Worm (Caenorhabditis elegans) whole organism, young adult: ENCODE measurements around the gene nmy-3.

Source experiments
- C17E4.6 ChIP-seq: fragments of 200-800 bp; sonication (Bioruptor generic); IDR thresholded peaks from 2 replicates; pipeline ENCODE4 v1.3.6; 2022; ENCODE audit warnings: missing genetic modification reagents, missing genetic modification characterization, missing compliant biosample characterization
- F33H1.4 ChIP-seq: fragments of 200-800 bp; sonication (Bioruptor generic); IDR thresholded peaks from 2 replicates; pipeline ENCODE4 v1.3.6; 2022; ENCODE audit warnings: missing genetic modification reagents, missing genetic modification characterization, missing compliant biosample characterization
- K12H6.12 ChIP-seq: fragments of 200-800 bp; sonication (Bioruptor generic); optimal IDR thresholded peaks from 2 replicates; lab custom pipeline; 2018; ENCODE audit warnings: mild to moderate bottlenecking, missing genetic modification characterization, missing compliant biosample characterization
- T07F8.4 ChIP-seq: sonication (generic microtip); optimal IDR thresholded peaks from 2 replicates; lab custom pipeline; 2016; ENCODE audit warnings: mild to moderate bottlenecking, missing genetic modification characterization, moderate library complexity, missing compliant biosample characterization
- ceh-27 ChIP-seq: fragments of 200-800 bp; sonication (Bioruptor generic); optimal IDR thresholded peaks from 2 replicates; lab custom pipeline; 2018; ENCODE audit warnings: mild to moderate bottlenecking, missing genetic modification characterization, moderate library complexity, missing compliant biosample characterization
- madf-3 ChIP-seq: fragments of 200-800 bp; sonication (Bioruptor generic); IDR thresholded peaks from 2 replicates; pipeline ENCODE4 v1.3.6; 2022; ENCODE audit warnings: missing genetic modification reagents, missing genetic modification characterization, missing compliant biosample characterization
- unc-62 ChIP-seq: fragments of 150-350 bp; optimal IDR thresholded peaks from 2 replicates; lab custom pipeline; 2014; ENCODE audit warnings: missing biosample characterization, missing genetic modification reagents, missing genetic modification characterization
- ztf-25 ChIP-seq: fragments of 200-800 bp; sonication (Bioruptor generic); IDR thresholded peaks from 2 replicates; pipeline ENCODE4 v1.3.6; 2022; ENCODE audit warnings: missing genetic modification reagents, missing genetic modification characterization, missing compliant biosample characterization

DNA sequence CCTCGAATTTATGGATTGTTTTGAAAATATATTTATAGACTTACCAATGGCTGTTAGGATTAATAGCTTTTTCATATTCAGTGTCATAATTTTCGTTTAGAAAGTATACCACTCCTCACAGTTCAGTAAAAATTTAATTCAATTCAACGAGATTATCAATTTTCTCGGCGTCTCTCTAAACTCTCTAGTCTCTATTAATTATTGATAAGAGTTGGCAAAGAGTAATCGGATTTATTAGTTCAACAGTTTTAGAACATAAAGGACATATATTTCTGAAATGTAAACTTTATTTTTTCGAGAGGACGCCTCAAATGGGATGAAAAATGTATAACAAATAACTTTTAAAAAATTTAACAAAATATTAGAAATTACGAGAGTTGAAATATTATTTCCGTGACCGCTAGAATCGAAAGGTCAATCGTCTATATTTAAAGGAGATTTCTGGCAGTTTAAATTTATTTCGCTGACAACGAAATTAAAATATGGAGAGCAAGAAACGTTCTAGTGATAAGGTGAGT is 49.8 kb downstream of the nmy-3 start, which contains the start of the genes nspg-11 and F49C12.15:
- TF ChIP-seq madf-3 (GFP tag; lab: Robert Waterston, UW) (no peak), K12H6.12 (tag; lab: Kevin White, UChicago) (no peak), F33H1.4 (GFP tag; lab: Robert Waterston, UW) (no peak), unc-62 (no peak), ztf-25 (GFP tag; lab: Robert Waterston, UW) (no peak), C17E4.6 (no peak), T07F8.4 (no peak), ceh-27 (GFP tag; lab: Kevin White, UChicago) (no peak)
